Worm (Caenorhabditis elegans) whole organism, L1 larva: ENCODE measurements around the gene moe-3.

Experiments
- C04F5.9 ChIP-seq: sonication (generic microtip); optimal IDR thresholded peaks from 2 replicates; lab custom pipeline; 2016; ENCODE audit warnings: missing genetic modification characterization, missing compliant biosample characterization
- C34B4.2 ChIP-seq: sonication (generic microtip); optimal IDR thresholded peaks from 2 replicates; lab custom pipeline; 2017; ENCODE audit warnings: mild to moderate bottlenecking, missing genetic modification characterization, missing compliant biosample characterization
- F16B12.6 ChIP-seq: fragments of 150-350 bp; optimal IDR thresholded peaks from 2 replicates; lab custom pipeline; 2014; ENCODE audit warnings: missing biosample characterization, missing genetic modification characterization
- alr-1 ChIP-seq: fragments of 200-800 bp; sonication (Bioruptor generic); optimal IDR thresholded peaks from 2 replicates; lab custom pipeline; 2018; ENCODE audit warnings: borderline replicate concordance, mild to moderate bottlenecking, missing genetic modification characterization, missing compliant biosample characterization
- ama-1 ChIP-seq: fragments of 150-350 bp; optimal IDR thresholded peaks from 2 replicates; lab custom pipeline; 2014
- ceh-82 ChIP-seq, 3 experiments: fragments of 150-350 bp in 1 of 3; sonication (generic microtip) in 2 of 3; optimal IDR thresholded peaks; 2 replicates each; lab custom pipeline; 2014 to 2017; ENCODE audit warnings: missing biosample characterization in 3 of 3, missing genetic modification characterization in 3 of 3
- ces-1 ChIP-seq: fragments of 150-350 bp; optimal IDR thresholded peaks from 2 replicates; lab custom pipeline; 2014; ENCODE audit warnings: missing biosample characterization, missing genetic modification reagents, missing genetic modification characterization
- dpl-1 ChIP-seq, 3 experiments: fragments of 150-350 bp in 2 of 3; sonication (generic microtip) in 1 of 3; optimal IDR thresholded peaks; 2 replicates each; lab custom pipeline; 2014 to 2017; ENCODE audit warnings: missing biosample characterization in 3 of 3, missing genetic modification characterization in 3 of 3, missing genetic modification reagents in 3 of 3
- efl-1 ChIP-seq, 4 experiments: fragments of 150-350 bp; optimal IDR thresholded peaks in 3 of 4; peaks in 1 of 4; 1 replicate in 1 of 4; 2 replicates in 3 of 4; lab custom pipeline; 2014; ENCODE audit warnings: missing biosample characterization in 2 of 4, missing genetic modification characterization in 2 of 4, missing genetic modification reagents in 2 of 4
- efl-3 ChIP-seq: fragments of 200-800 bp; sonication (Bioruptor generic); optimal IDR thresholded peaks from 2 replicates; lab custom pipeline; 2018; ENCODE audit warnings: mild to moderate bottlenecking, missing genetic modification characterization, missing compliant biosample characterization
- elt-2 ChIP-seq: sonication (generic microtip); optimal IDR thresholded peaks from 2 replicates; lab custom pipeline; 2016; ENCODE audit warnings: missing genetic modification characterization, mild to moderate bottlenecking, inconsistent platforms, missing compliant biosample characterization, missing genetic modification reagents
- fos-1 ChIP-seq: fragments of 150-350 bp; optimal IDR thresholded peaks from 2 replicates; lab custom pipeline; 2014; ENCODE audit warnings: missing biosample characterization, missing genetic modification characterization
- grh-1 ChIP-seq: fragments of 200-800 bp; sonication (Bioruptor generic); IDR thresholded peaks from 2 replicates; pipeline ENCODE4 v1.3.6; 2022; ENCODE audit warnings: missing genetic modification reagents, missing genetic modification characterization, missing compliant biosample characterization
- hpl-2 ChIP-seq: fragments of 150-350 bp; optimal IDR thresholded peaks from 2 replicates; lab custom pipeline; 2014; ENCODE audit warnings: missing biosample characterization, missing genetic modification reagents, missing genetic modification characterization
- irx-1 ChIP-seq: sonication (generic microtip); optimal IDR thresholded peaks from 2 replicates; lab custom pipeline; 2016; ENCODE audit warnings: missing genetic modification characterization, missing compliant biosample characterization
- isw-1 ChIP-seq: fragments of 200-800 bp; sonication (Bioruptor generic); IDR thresholded peaks from 2 replicates; pipeline ENCODE4 v1.3.6; 2022; ENCODE audit warnings: missing genetic modification characterization, missing compliant biosample characterization
- jun-1 ChIP-seq: fragments of 150-350 bp; optimal IDR thresholded peaks from 2 replicates; lab custom pipeline; 2014; ENCODE audit warnings: missing biosample characterization, missing genetic modification reagents, missing genetic modification characterization
- lin-15B ChIP-seq: fragments of 150-350 bp; sonication (generic microtip); optimal IDR thresholded peaks from 3 replicates; lab custom pipeline; 2014; ENCODE audit warnings: missing biosample characterization, missing genetic modification characterization
- lin-35 ChIP-seq, 2 experiments: fragments of 150-350 bp; optimal IDR thresholded peaks; 2 replicates each; lab custom pipeline; 2014; ENCODE audit warnings: missing biosample characterization in 2 of 2, missing genetic modification characterization in 2 of 2, missing genetic modification reagents in 2 of 2
- lin-39 ChIP-seq: fragments of 150-350 bp; optimal IDR thresholded peaks from 2 replicates; lab custom pipeline; 2014; ENCODE audit warnings: missing biosample characterization, missing genetic modification reagents, missing genetic modification characterization
- lsy-2 ChIP-seq, 2 experiments: fragments of 150-350 bp; optimal IDR thresholded peaks; 2 replicates each; lab custom pipeline; 2014; ENCODE audit warnings: missing biosample characterization in 2 of 2, missing genetic modification characterization in 2 of 2
- mdl-1 ChIP-seq, 2 experiments: fragments of 150-350 bp; optimal IDR thresholded peaks; 2 replicates each; lab custom pipeline; 2014 to 2017; ENCODE audit warnings: missing biosample characterization in 2 of 2, missing genetic modification characterization in 2 of 2, inconsistent platforms in 1 of 2
- mef-2 ChIP-seq: fragments of 150-350 bp; optimal IDR thresholded peaks from 2 replicates; lab custom pipeline; 2014; ENCODE audit warnings: missing biosample characterization, missing genetic modification characterization
- nhr-12 ChIP-seq: sonication (generic microtip); optimal IDR thresholded peaks from 2 replicates; lab custom pipeline; 2017; ENCODE audit warnings: missing biosample characterization, missing genetic modification characterization
- nhr-19 ChIP-seq: fragments of 200-800 bp; sonication (Bioruptor generic); conservative IDR thresholded peaks from 2 replicates; pipeline ENCODE4 v1.3.6; 2022; ENCODE audit warnings: missing genetic modification characterization, missing compliant biosample characterization
- nhr-237 ChIP-seq: fragments of 150-350 bp; optimal IDR thresholded peaks from 2 replicates; lab custom pipeline; 2014; ENCODE audit warnings: missing biosample characterization, missing genetic modification characterization
- nhr-28 ChIP-seq: fragments of 150-350 bp; optimal IDR thresholded peaks from 2 replicates; lab custom pipeline; 2014; ENCODE audit warnings: missing biosample characterization, missing genetic modification characterization
- nhr-77 ChIP-seq: fragments of 150-350 bp; optimal IDR thresholded peaks from 2 replicates; lab custom pipeline; 2014; ENCODE audit warnings: missing biosample characterization, missing genetic modification characterization
- nhr-90 ChIP-seq: sonication (generic microtip); optimal IDR thresholded peaks from 2 replicates; lab custom pipeline; 2016; ENCODE audit warnings: mild to moderate bottlenecking, missing genetic modification characterization, missing compliant biosample characterization; ENCODE audit not compliant: poor library complexity
- pag-3 ChIP-seq: sonication (generic microtip); optimal IDR thresholded peaks from 2 replicates; lab custom pipeline; 2017; ENCODE audit warnings: missing genetic modification characterization, mild to moderate bottlenecking, missing compliant biosample characterization, antibody characterized with exemption, borderline replicate concordance; ENCODE audit not compliant: insufficient read depth
- pqm-1 ChIP-seq: sonication (generic microtip); optimal IDR thresholded peaks from 3 replicates; lab custom pipeline; 2017; ENCODE audit warnings: missing biosample characterization, missing genetic modification characterization
- rnt-1 ChIP-seq: sonication (generic microtip); optimal IDR thresholded peaks from 2 replicates; lab custom pipeline; 2016; ENCODE audit warnings: mild to moderate bottlenecking, missing genetic modification characterization, moderate library complexity, missing compliant biosample characterization
- snu-23 ChIP-seq: sonication (generic microtip); optimal IDR thresholded peaks from 2 replicates; lab custom pipeline; 2016; ENCODE audit warnings: missing genetic modification characterization, missing compliant biosample characterization
- sptf-1 ChIP-seq: fragments of 150-350 bp; optimal IDR thresholded peaks from 2 replicates; lab custom pipeline; 2014; ENCODE audit warnings: missing biosample characterization, missing genetic modification characterization
- sup-37 ChIP-seq: fragments of 200-800 bp; sonication (Bioruptor generic); optimal IDR thresholded peaks from 2 replicates; lab custom pipeline; 2018; ENCODE audit warnings: mild to moderate bottlenecking, missing genetic modification characterization, missing compliant biosample characterization
- swsn-7 ChIP-seq: sonication (generic microtip); optimal IDR thresholded peaks from 2 replicates; lab custom pipeline; 2016; ENCODE audit warnings: missing genetic modification characterization, missing compliant biosample characterization
- tbx-2 ChIP-seq: sonication (generic microtip); optimal IDR thresholded peaks from 2 replicates; lab custom pipeline; 2016; ENCODE audit warnings: missing genetic modification characterization, missing compliant biosample characterization
- tlp-1 ChIP-seq: fragments of 150-350 bp; optimal IDR thresholded peaks from 2 replicates; lab custom pipeline; 2014; ENCODE audit warnings: missing biosample characterization, missing genetic modification characterization
- unc-130 ChIP-seq: fragments of 150-350 bp; optimal IDR thresholded peaks from 2 replicates; lab custom pipeline; 2017; ENCODE audit warnings: missing biosample characterization, missing genetic modification characterization, inconsistent platforms
- unc-30 ChIP-seq: sonication (generic microtip); optimal IDR thresholded peaks from 2 replicates; lab custom pipeline; 2017; ENCODE audit warnings: missing biosample characterization, missing genetic modification characterization
- xbp-1 ChIP-seq: sonication (generic microtip); optimal IDR thresholded peaks from 2 replicates; lab custom pipeline; 2016; ENCODE audit warnings: missing genetic modification characterization, missing compliant biosample characterization
- zag-1 ChIP-seq: fragments of 150-350 bp; optimal IDR thresholded peaks from 2 replicates; lab custom pipeline; 2014; ENCODE audit warnings: missing biosample characterization, missing genetic modification characterization
- zip-4 ChIP-seq: fragments of 200-800 bp; sonication (Bioruptor generic); optimal IDR thresholded peaks from 2 replicates; lab custom pipeline; 2018; ENCODE audit warnings: mild to moderate bottlenecking, missing genetic modification characterization, moderate library complexity, missing compliant biosample characterization
- ztf-11 ChIP-seq, 2 experiments: sonication (generic microtip); optimal IDR thresholded peaks; 2 replicates each; lab custom pipeline; 2016 to 2017; ENCODE audit warnings: missing genetic modification characterization in 2 of 2, missing biosample characterization in 1 of 2, missing compliant biosample characterization in 1 of 2
- ztf-4 ChIP-seq: fragments of 150-350 bp; optimal IDR thresholded peaks from 2 replicates; lab custom pipeline; 2014; ENCODE audit warnings: missing biosample characterization, missing genetic modification characterization

Gene moe-3

ce11 chrII:13164062-13164461, 1.5 kb downstream of the moe-3 start (continued):
- TF ChIP-seq C04F5.9 (tag; lab: Kevin White, UChicago) (no peak), sptf-1 (tag; lab: Kevin White, UChicago) (no peak)

ce11 chrII:13163009-13163408, 2.5 kb downstream of the moe-3 start:
- TF ChIP-seq efl-1 (optimal IDR thresholded peaks at IDR 0.05; lab: Kevin White, UChicago) (no peak), efl-1 (GFP tag; optimal IDR thresholded peaks at IDR 0.05 in 1 of 2; lab: Kevin White, UChicago) (no peak), isw-1 (GFP tag; lab: Robert Waterston, UW) (no peak), ztf-4 (tag; lab: Kevin White, UChicago) (no peak), nhr-77 (tag; lab: Kevin White, UChicago) (no peak), grh-1 (no peak), unc-30 (tag; lab: Kevin White, UChicago) (no peak), efl-3 (GFP tag; lab: Kevin White, UChicago) (no peak), lin-39 (tag; lab: Kevin White, UChicago) (no peak), xbp-1 (tag; lab: Kevin White, UChicago) (no peak), sup-37 (GFP tag; lab: Kevin White, UChicago) (no peak), zip-4 (GFP tag; lab: Kevin White, UChicago) (no peak), irx-1 (tag; lab: Kevin White, UChicago) (no peak), ama-1 (lab: Kevin White, UChicago) (no peak), lin-15B (tag; lab: Kevin White, UChicago) (no peak), nhr-28 (tag; lab: Kevin White, UChicago) (no peak), tbx-2 (tag; lab: Kevin White, UChicago) (no peak)

ce11 chrII:13159869-13160268, 5.7 kb downstream of the moe-3 start:
- TF ChIP-seq C04F5.9 (tag; lab: Kevin White, UChicago): no peak
- TF ChIP-seq efl-1 (optimal IDR thresholded peaks at IDR 0.05; lab: Kevin White, UChicago): no peak
- peak in 1 of 2 experiments; percentile 91 for TF ChIP-seq efl-1 (GFP tag; optimal IDR thresholded peaks at IDR 0.05 in 1 of 2; lab: Kevin White, UChicago)

ce11 chrII:13156971-13157370, 8.6 kb downstream of the moe-3 start, which contains the start of the genes hpr-17 and F32A11.1:
TSS of gene hpr-17 (minus strand) at chrII:13157047.
TSS of gene F32A11.1 (plus strand) at chrII:13157329.
- TF ChIP-seq C34B4.2 (tag; lab: Kevin White, UChicago): no peak
- no peak for TF ChIP-seq nhr-28 (tag; lab: Kevin White, UChicago)
- no peak for TF ChIP-seq efl-3 (GFP tag; lab: Kevin White, UChicago)
- peak; percentile 67 for TF ChIP-seq nhr-77 (tag; lab: Kevin White, UChicago)
- peak; percentile 89 for TF ChIP-seq irx-1 (tag; lab: Kevin White, UChicago)
- TF ChIP-seq lin-39 (tag; lab: Kevin White, UChicago): peak; percentile 83
- TF ChIP-seq xbp-1 (tag; lab: Kevin White, UChicago): peak; percentile 84
- TF ChIP-seq pqm-1 (tag; lab: Kevin White, UChicago): no peak
- no peak for TF ChIP-seq hpl-2 (GFP tag; lab: Kevin White, UChicago)
- no peak for TF ChIP-seq ces-1 (GFP tag; lab: Kevin White, UChicago)
- peak; percentile 22 for TF ChIP-seq ztf-4 (tag; lab: Kevin White, UChicago)
- TF ChIP-seq unc-130 (tag; lab: Kevin White, UChicago): peak; percentile 78
- no peak for TF ChIP-seq pag-3 (tag; lab: Kevin White, UChicago)
- TF ChIP-seq dpl-1 (GFP tag; optimal IDR thresholded peaks at IDR 0.05; lab: Kevin White, UChicago): peak; percentile 99
- TF ChIP-seq fos-1: peak; percentile 78
- peak; percentile 96 for TF ChIP-seq rnt-1 (tag; lab: Kevin White, UChicago)
- TF ChIP-seq F16B12.6 (tag; lab: Kevin White, UChicago): peak; percentile 74
- TF ChIP-seq C04F5.9 (tag; lab: Kevin White, UChicago): peak; percentile 69
- peak; percentile 88 for TF ChIP-seq nhr-90 (tag; lab: Kevin White, UChicago)
- peak; percentile 88 for TF ChIP-seq tbx-2 (tag; lab: Kevin White, UChicago)
- no peak for TF ChIP-seq zag-1 (tag; lab: Kevin White, UChicago)
- no peak for TF ChIP-seq tlp-1 (tag; lab: Kevin White, UChicago)
- peak in 1 of 2 experiments; percentile 74 for TF ChIP-seq mdl-1 (tag; optimal IDR thresholded peaks at IDR 0.05; lab: Kevin White, UChicago)
- TF ChIP-seq snu-23 (GFP tag; lab: Kevin White, UChicago): peak; percentile 92
- no peak for TF ChIP-seq nhr-237 (tag; lab: Kevin White, UChicago)
- peak; percentile 92 for TF ChIP-seq nhr-19 (GFP tag; lab: Robert Waterston, UW)
- TF ChIP-seq mef-2 (tag; lab: Kevin White, UChicago): peak; percentile 13
- peak; percentile 78 to 92 (median 88) for TF ChIP-seq ceh-82 (tag; optimal IDR thresholded peaks at IDR 0.05; lab: Kevin White, UChicago)
- peak in 1 of 2 experiments; percentile 53 for TF ChIP-seq ztf-11 (tag; optimal IDR thresholded peaks at IDR 0.05; lab: Kevin White, UChicago)
- TF ChIP-seq lsy-2 (tag; optimal IDR thresholded peaks at IDR 0.05; lab: Kevin White, UChicago): peak; percentile 92 to 93
- TF ChIP-seq jun-1 (tag; lab: Kevin White, UChicago): peak; percentile 79
- no peak for TF ChIP-seq nhr-12 (tag; lab: Kevin White, UChicago)
- no peak for TF ChIP-seq alr-1 (tag; lab: Kevin White, UChicago)
- peak; percentile 84 for TF ChIP-seq swsn-7 (tag; lab: Kevin White, UChicago)
- TF ChIP-seq lin-35 (GFP tag; optimal IDR thresholded peaks at IDR 0.05; lab: Kevin White, UChicago): peak; percentile 99
- peak; percentile 64 for TF ChIP-seq elt-2 (tag; lab: Kevin White, UChicago)
